Worm (Caenorhabditis elegans): ENCODE results near the gene aipl-1.

The aipl-1 gene

ce11 chrV:15156504-15156903 lies 19.9 kb upstream of the aipl-1 start:
- TF ChIP-seq hnd-1 (tag; optimal IDR thresholded peaks at IDR 0.05) (no peak), ets-7 (tag; optimal IDR thresholded peaks at IDR 0.05) (no peak)

DNA sequence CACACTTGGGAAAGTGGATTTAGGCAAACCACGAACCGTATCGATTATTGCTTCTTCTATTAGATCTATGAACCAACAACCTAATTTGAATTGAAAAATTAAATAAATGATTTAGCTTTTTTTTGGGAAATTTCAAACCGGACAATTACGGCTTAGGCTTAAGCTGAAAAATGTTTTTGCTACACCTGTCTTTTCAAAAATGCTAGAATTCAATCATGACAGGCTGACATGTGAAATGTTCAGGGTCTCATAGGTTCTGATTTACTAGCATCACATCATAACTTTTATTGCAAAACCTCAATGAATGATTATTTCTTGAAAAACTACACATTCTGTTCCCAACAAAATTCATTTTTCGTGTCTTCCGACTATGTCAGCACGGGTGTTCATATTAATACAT lies 16.7 kb upstream of the aipl-1 start, which contains the start of gene srh-55:
Gene srh-55, plus strand, starts transcription at position 301 of the 400 bp plus-strand sequence.
- TF ChIP-seq tbx-37 (GFP tag; conservative IDR thresholded peaks at IDR 0.05) (no peak), F13C5.2 (tag; optimal IDR thresholded peaks at IDR 0.05) (no peak), tbx-11 (GFP tag; IDR thresholded peaks at IDR 0.05) (no peak), B0310.2 (tag; optimal IDR thresholded peaks at IDR 0.05) (no peak), ets-7 (tag; optimal IDR thresholded peaks at IDR 0.05) (no peak), ama-1 (optimal IDR thresholded peaks at IDR 0.05) (no peak), sea-1 (GFP tag; conservative IDR thresholded peaks at IDR 0.05) (no peak), hnd-1 (tag; optimal IDR thresholded peaks at IDR 0.05) (no peak), ceh-13 (GFP tag; optimal IDR thresholded peaks at IDR 0.05) (no peak), scrt-1 (GFP tag; IDR thresholded peaks at IDR 0.05) (no peak), aly-1 (tag; optimal IDR thresholded peaks at IDR 0.05) (no peak), hmg-4 (GFP tag; optimal IDR thresholded peaks at IDR 0.05) (no peak), ceh-36 (tag; optimal IDR thresholded peaks at IDR 0.05) (no peak), flt-1 (GFP tag; IDR thresholded peaks at IDR 0.05) (no peak), hmbx-1 (tag; optimal IDR thresholded peaks at IDR 0.05) (no peak), pes-1 (GFP tag; IDR thresholded peaks at IDR 0.05) (no peak), tra-4 (tag; optimal IDR thresholded peaks at IDR 0.05) (no peak)

DNA sequence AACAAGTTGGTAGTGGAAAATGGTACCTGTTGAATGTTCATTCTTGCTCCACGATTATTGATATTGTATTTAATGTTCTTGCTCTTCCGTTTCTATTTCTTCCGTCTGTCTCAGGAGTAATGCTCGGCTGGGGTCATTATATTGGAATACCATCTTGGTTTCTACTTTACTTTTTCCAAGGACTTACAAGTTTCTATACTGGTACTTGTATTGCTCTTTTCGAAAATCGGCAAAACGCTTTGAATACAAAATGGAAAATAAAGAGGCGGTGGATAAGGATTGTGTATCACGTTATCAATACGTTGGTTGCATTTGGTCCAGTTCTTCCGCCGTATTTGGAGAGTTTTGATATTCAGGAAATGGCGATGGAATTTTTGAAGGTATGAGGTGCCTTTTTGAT lies 15.4 kb upstream of the aipl-1 start:
- TF ChIP-seq flt-1 (GFP tag; IDR thresholded peaks at IDR 0.05) (no peak), sea-1 (GFP tag; conservative IDR thresholded peaks at IDR 0.05) (no peak), aly-1 (tag; optimal IDR thresholded peaks at IDR 0.05) (no peak), tra-4 (tag; optimal IDR thresholded peaks at IDR 0.05) (no peak), ceh-36 (tag; optimal IDR thresholded peaks at IDR 0.05) (no peak), ama-1 (optimal IDR thresholded peaks at IDR 0.05) (no peak), ets-7 (tag; optimal IDR thresholded peaks at IDR 0.05) (no peak)

ce11 chrV:15150661-15151060 lies 14.1 kb upstream of the aipl-1 start, which contains the start of gene T09F5.2:
T09F5.2 (plus strand) TSS chrV:15150961.
- no peak for TF ChIP-seq tbx-37 (GFP tag; conservative IDR thresholded peaks at IDR 0.05)
- no peak for TF ChIP-seq F13C5.2 (tag; optimal IDR thresholded peaks at IDR 0.05)
- TF ChIP-seq ama-1 (optimal IDR thresholded peaks at IDR 0.05), result no peak
- TF ChIP-seq sea-1 (GFP tag; conservative IDR thresholded peaks at IDR 0.05), result no peak
- TF ChIP-seq ets-7 (tag; optimal IDR thresholded peaks at IDR 0.05), result no peak
- TF ChIP-seq hmg-4 (GFP tag; optimal IDR thresholded peaks at IDR 0.05), result no peak
- TF ChIP-seq hmbx-1 (tag; optimal IDR thresholded peaks at IDR 0.05), result no peak
- TF ChIP-seq tbx-11 (GFP tag; IDR thresholded peaks at IDR 0.05), result no peak
- TF ChIP-seq tra-4 (tag; optimal IDR thresholded peaks at IDR 0.05), result no peak
- no peak for TF ChIP-seq flt-1 (GFP tag; IDR thresholded peaks at IDR 0.05)
- no peak for TF ChIP-seq pes-1 (GFP tag; IDR thresholded peaks at IDR 0.05)
- no peak for TF ChIP-seq B0310.2 (tag; optimal IDR thresholded peaks at IDR 0.05)
- no peak for TF ChIP-seq scrt-1 (GFP tag; IDR thresholded peaks at IDR 0.05)
- no peak for TF ChIP-seq hnd-1 (tag; optimal IDR thresholded peaks at IDR 0.05)

ce11 chrV:15150176-15150575 lies 13.6 kb upstream of the aipl-1 start:
- TF ChIP-seq sea-1 (GFP tag; conservative IDR thresholded peaks at IDR 0.05) (no peak), ceh-13 (GFP tag; optimal IDR thresholded peaks at IDR 0.05) (no peak)

DNA sequence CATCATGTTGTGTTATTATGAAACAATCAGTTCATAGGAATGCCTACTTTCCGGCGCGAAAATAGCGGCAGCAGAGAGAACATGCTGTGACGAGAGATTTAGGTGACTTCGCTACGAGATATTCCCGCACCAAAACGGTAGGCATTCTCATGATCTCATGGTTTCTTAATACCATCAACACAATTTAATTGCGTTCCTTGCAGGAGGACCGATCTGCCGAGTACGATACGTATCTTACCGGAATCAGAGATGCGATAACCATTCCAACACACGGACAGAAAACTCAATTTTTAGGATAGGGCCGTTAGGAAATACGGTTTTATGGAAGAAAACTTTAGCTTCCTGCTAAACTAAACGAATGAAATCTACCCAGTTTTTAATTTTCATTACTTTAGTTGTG lies 12.2 kb upstream of the aipl-1 start, which contains the start of gene T09F5.1:
Gene T09F5.1, plus strand, starts transcription at position 301 of the 400 bp plus-strand sequence.
- TF ChIP-seq aly-1 (tag; optimal IDR thresholded peaks at IDR 0.05) (no peak), F13C5.2 (tag; optimal IDR thresholded peaks at IDR 0.05) (no peak), hmg-4 (GFP tag; optimal IDR thresholded peaks at IDR 0.05) (no peak), ceh-36 (tag; optimal IDR thresholded peaks at IDR 0.05) (no peak), tra-4 (tag; optimal IDR thresholded peaks at IDR 0.05) (no peak), flt-1 (GFP tag; IDR thresholded peaks at IDR 0.05) (no peak), hmbx-1 (tag; optimal IDR thresholded peaks at IDR 0.05) (no peak)

DNA sequence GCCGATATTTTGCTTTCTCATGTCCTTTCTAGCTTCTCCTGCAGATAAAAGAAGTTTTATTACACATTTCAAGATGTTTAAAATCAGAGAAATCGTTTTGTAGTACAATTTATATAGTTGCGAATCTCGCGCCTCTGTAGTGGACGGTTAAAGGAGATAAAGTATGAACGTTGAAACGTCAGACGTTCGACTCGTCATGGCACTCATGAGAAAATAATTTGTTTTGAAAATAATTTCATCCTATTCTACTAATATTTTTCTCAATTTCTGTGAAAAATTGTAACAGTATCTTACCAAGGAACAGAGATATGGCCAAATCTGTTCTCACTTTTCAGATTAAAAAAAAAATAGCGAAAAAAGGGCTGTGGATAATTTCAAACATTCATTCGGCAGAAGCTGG lies 11.2 kb upstream of the aipl-1 start, which contains the start of gene T09F5.20:
Gene T09F5.20, minus strand, starts transcription at position 101 of the 400 bp plus-strand sequence.
- TF ChIP-seq ets-7 (tag; optimal IDR thresholded peaks at IDR 0.05) (no peak), sea-1 (GFP tag; conservative IDR thresholded peaks at IDR 0.05) (no peak), tra-4 (tag; optimal IDR thresholded peaks at IDR 0.05) (no peak), aly-1 (tag; optimal IDR thresholded peaks at IDR 0.05) (no peak), scrt-1 (GFP tag; IDR thresholded peaks at IDR 0.05) (no peak), flt-1 (GFP tag; IDR thresholded peaks at IDR 0.05) (no peak), F13C5.2 (tag; optimal IDR thresholded peaks at IDR 0.05) (no peak), ceh-36 (tag; optimal IDR thresholded peaks at IDR 0.05) (no peak), tbx-37 (GFP tag; conservative IDR thresholded peaks at IDR 0.05) (no peak), ama-1 (optimal IDR thresholded peaks at IDR 0.05) (no peak), B0310.2 (tag; optimal IDR thresholded peaks at IDR 0.05) (no peak), hmbx-1 (tag; optimal IDR thresholded peaks at IDR 0.05) (no peak)

- no peak for TF ChIP-seq hnd-1 (tag; optimal IDR thresholded peaks at IDR 0.05)
- no peak for TF ChIP-seq tra-4 (tag; optimal IDR thresholded peaks at IDR 0.05)
- TF ChIP-seq B0310.2 (tag; optimal IDR thresholded peaks at IDR 0.05), result no peak
Observed at ce11 chrV:15143798-15144197, 7.2 kb upstream of the aipl-1 start, which contains the start of gene K08F9.4. K08F9.4 (plus strand) TSS chrV:15144019.

DNA sequence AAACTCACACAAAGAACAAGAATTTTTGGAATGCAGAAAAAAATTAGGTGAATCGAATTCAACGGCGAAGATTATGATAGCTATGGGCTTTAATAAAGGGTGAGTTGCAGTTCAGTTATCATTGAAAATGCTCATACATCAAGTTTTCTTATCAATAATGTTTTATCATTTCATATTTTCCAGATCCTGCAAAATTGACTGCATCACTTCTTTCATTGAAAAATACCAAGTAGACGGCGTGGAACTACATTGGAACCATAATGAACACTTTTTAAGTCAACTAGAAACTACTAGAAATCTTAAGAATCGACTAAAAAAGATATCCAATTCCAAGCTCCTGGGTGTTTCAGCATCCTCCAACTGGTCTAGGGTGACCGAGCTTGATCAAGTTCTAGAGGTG lies 6.7 kb upstream of the aipl-1 start, which contains the start of gene K08F9.1:
Gene K08F9.1, minus strand, starts transcription at position 101 of the 400 bp plus-strand sequence.
- TF ChIP-seq sea-1 (GFP tag; conservative IDR thresholded peaks at IDR 0.05) (no peak), hmbx-1 (tag; optimal IDR thresholded peaks at IDR 0.05) (no peak), ceh-13 (GFP tag; optimal IDR thresholded peaks at IDR 0.05) (no peak), aly-1 (tag; optimal IDR thresholded peaks at IDR 0.05) (no peak), hnd-1 (tag; optimal IDR thresholded peaks at IDR 0.05) (no peak), ama-1 (optimal IDR thresholded peaks at IDR 0.05) (no peak), hmg-4 (GFP tag; optimal IDR thresholded peaks at IDR 0.05) (no peak), tbx-11 (GFP tag; IDR thresholded peaks at IDR 0.05) (no peak), pes-1 (GFP tag; IDR thresholded peaks at IDR 0.05) (no peak), scrt-1 (GFP tag; IDR thresholded peaks at IDR 0.05) (no peak), ets-7 (tag; optimal IDR thresholded peaks at IDR 0.05) (no peak), tra-4 (tag; optimal IDR thresholded peaks at IDR 0.05) (no peak), tbx-37 (GFP tag; conservative IDR thresholded peaks at IDR 0.05) (no peak), B0310.2 (tag; optimal IDR thresholded peaks at IDR 0.05) (no peak), ceh-36 (tag; optimal IDR thresholded peaks at IDR 0.05) (no peak), flt-1 (GFP tag; IDR thresholded peaks at IDR 0.05) (no peak), F13C5.2 (tag; optimal IDR thresholded peaks at IDR 0.05) (no peak)

Data from whole organism, early embryonic.